Worm (Caenorhabditis elegans) whole organism, midembryonic: ENCODE data around the gene M60.6.

Experiments used
- T22C8.4 ChIP-seq: fragments of 200-800 bp; sonication (Bioruptor generic); IDR thresholded peaks from 2 replicates; pipeline ENCODE4 v1.3.6; 2022; ENCODE audit warnings: missing genetic modification characterization, missing compliant biosample characterization
- cog-1 ChIP-seq: sonication (generic microtip); optimal IDR thresholded peaks from 2 replicates; lab custom pipeline; 2016; ENCODE audit warnings: missing genetic modification characterization, missing compliant biosample characterization
- flt-1 ChIP-seq: fragments of 200-800 bp; sonication (Bioruptor generic); IDR thresholded peaks from 2 replicates; pipeline ENCODE4 v1.3.6; 2022; ENCODE audit warnings: missing genetic modification characterization, missing compliant biosample characterization
- klf-2 ChIP-seq: fragments of 200-800 bp; sonication (Bioruptor generic); conservative IDR thresholded peaks from 2 replicates; pipeline ENCODE4 v1.3.6; 2022; ENCODE audit warnings: missing genetic modification reagents, missing genetic modification characterization, missing compliant biosample characterization
- med-1 ChIP-seq: sonication (generic microtip); optimal IDR thresholded peaks from 2 replicates; lab custom pipeline; 2017; ENCODE audit warnings: missing genetic modification characterization, mild to moderate bottlenecking, missing compliant biosample characterization, antibody characterized with exemption, missing genetic modification reagents; ENCODE audit not compliant: insufficient read depth
- ref-1 ChIP-seq: fragments of 200-800 bp; sonication (Bioruptor generic); conservative IDR thresholded peaks from 2 replicates; pipeline ENCODE4 v1.3.6; 2022; ENCODE audit warnings: missing genetic modification reagents, missing genetic modification characterization, missing compliant biosample characterization
- tab-1 ChIP-seq: fragments of 200-800 bp; sonication (Bioruptor generic); IDR thresholded peaks from 2 replicates; pipeline ENCODE4 v1.3.6; 2022; ENCODE audit warnings: missing genetic modification characterization, missing compliant biosample characterization
- ztf-23 ChIP-seq: fragments of 200-800 bp; sonication (Bioruptor generic); IDR thresholded peaks from 2 replicates; pipeline ENCODE4 v1.3.6; 2022; ENCODE audit warnings: missing genetic modification reagents, missing genetic modification characterization, missing compliant biosample characterization
- ztf-29 ChIP-seq: fragments of 200-800 bp; sonication (Bioruptor generic); IDR thresholded peaks from 2 replicates; pipeline ENCODE4 v1.3.6; 2022; ENCODE audit warnings: missing genetic modification reagents, missing genetic modification characterization, missing compliant biosample characterization

M60.6 gene

ce11 chrX:8276333-8276732, 24.1 kb upstream of the M60.6 start:
- TF ChIP-seq ztf-29 (GFP tag; lab: Robert Waterston, UW) (no peak), cog-1 (tag; lab: Kevin White, UChicago) (no peak), T22C8.4 (GFP tag; lab: Robert Waterston, UW) (no peak), ref-1 (GFP tag; lab: Robert Waterston, UW) (no peak), med-1 (GFP tag; lab: Kevin White, UChicago) (no peak), flt-1 (GFP tag; lab: Robert Waterston, UW) (no peak), tab-1 (GFP tag; lab: Robert Waterston, UW) (no peak), ztf-23 (no peak), klf-2 (GFP tag; lab: Robert Waterston, UW) (no peak)

ce11 chrX:8274869-8275268, 22.6 kb upstream of the M60.6 start, which contains the start of gene ksr-1:
TSS of gene ksr-1 (plus strand) at chrX:8275169.
- no peak for TF ChIP-seq klf-2 (GFP tag; lab: Robert Waterston, UW)
- no peak for TF ChIP-seq flt-1 (GFP tag; lab: Robert Waterston, UW)
- no peak for TF ChIP-seq tab-1 (GFP tag; lab: Robert Waterston, UW)
- no peak for TF ChIP-seq med-1 (GFP tag; lab: Kevin White, UChicago)
- TF ChIP-seq T22C8.4 (GFP tag; lab: Robert Waterston, UW) = no peak
- TF ChIP-seq ref-1 (GFP tag; lab: Robert Waterston, UW) = no peak
- TF ChIP-seq ztf-23 = no peak

- no peak for TF ChIP-seq ref-1 (GFP tag; lab: Robert Waterston, UW)
- TF ChIP-seq ztf-23 = no peak
Measured at ce11 chrX:8273496-8273895, 21.2 kb upstream of the M60.6 start.

- TF ChIP-seq cog-1 (tag; lab: Kevin White, UChicago) (no peak), ztf-23 (no peak), flt-1 (GFP tag; lab: Robert Waterston, UW) (no peak), ref-1 (GFP tag; lab: Robert Waterston, UW) (no peak), tab-1 (GFP tag; lab: Robert Waterston, UW) (no peak), T22C8.4 (GFP tag; lab: Robert Waterston, UW) (no peak), med-1 (GFP tag; lab: Kevin White, UChicago) (no peak), klf-2 (GFP tag; lab: Robert Waterston, UW) (no peak), ztf-29 (GFP tag; lab: Robert Waterston, UW) (no peak)
Measured at ce11 chrX:8270971-8271553, 18.8 kb upstream of the M60.6 start, which contains the start of gene cutl-29. TSS of gene cutl-29 (minus strand) at chrX:8271021.

- no peak for TF ChIP-seq flt-1 (GFP tag; lab: Robert Waterston, UW)
- TF ChIP-seq klf-2 (GFP tag; lab: Robert Waterston, UW) = no peak
- no peak for TF ChIP-seq tab-1 (GFP tag; lab: Robert Waterston, UW)
- TF ChIP-seq T22C8.4 (GFP tag; lab: Robert Waterston, UW) = no peak
- no peak for TF ChIP-seq cog-1 (tag; lab: Kevin White, UChicago)
- TF ChIP-seq med-1 (GFP tag; lab: Kevin White, UChicago) = no peak
- no peak for TF ChIP-seq ztf-23
- no peak for TF ChIP-seq ztf-29 (GFP tag; lab: Robert Waterston, UW)
- no peak for TF ChIP-seq ref-1 (GFP tag; lab: Robert Waterston, UW)
Measured at ce11 chrX:8268083-8268482, 15.8 kb upstream of the M60.6 start.

- TF ChIP-seq med-1 (GFP tag; lab: Kevin White, UChicago) (no peak), flt-1 (GFP tag; lab: Robert Waterston, UW) (no peak), ztf-23 (no peak), cog-1 (tag; lab: Kevin White, UChicago) (no peak), tab-1 (GFP tag; lab: Robert Waterston, UW) (no peak), ref-1 (GFP tag; lab: Robert Waterston, UW) (no peak), T22C8.4 (GFP tag; lab: Robert Waterston, UW) (no peak), klf-2 (GFP tag; lab: Robert Waterston, UW) (no peak), ztf-29 (GFP tag; lab: Robert Waterston, UW) (no peak)
Measured at ce11 chrX:8262734-8263133, 10.5 kb upstream of the M60.6 start.

- TF ChIP-seq cog-1 (tag; lab: Kevin White, UChicago) = no peak
- no peak for TF ChIP-seq ztf-29 (GFP tag; lab: Robert Waterston, UW)
- TF ChIP-seq T22C8.4 (GFP tag; lab: Robert Waterston, UW) = no peak
- TF ChIP-seq flt-1 (GFP tag; lab: Robert Waterston, UW) = no peak
- TF ChIP-seq klf-2 (GFP tag; lab: Robert Waterston, UW) = no peak
- no peak for TF ChIP-seq ref-1 (GFP tag; lab: Robert Waterston, UW)
- TF ChIP-seq ztf-23 = no peak
- no peak for TF ChIP-seq tab-1 (GFP tag; lab: Robert Waterston, UW)
- TF ChIP-seq med-1 (GFP tag; lab: Kevin White, UChicago) = no peak
Measured at ce11 chrX:8261125-8261684, 8.9 kb upstream of the M60.6 start, which contains the start of gene M60.7. TSS of gene M60.7 (minus strand) at chrX:8261175.

- no peak for TF ChIP-seq tab-1 (GFP tag; lab: Robert Waterston, UW)
- TF ChIP-seq ref-1 (GFP tag; lab: Robert Waterston, UW) = no peak
- no peak for TF ChIP-seq ztf-29 (GFP tag; lab: Robert Waterston, UW)
Measured at ce11 chrX:8257687-8258086, 5.4 kb upstream of the M60.6 start.

ce11 chrX:8255433-8255832, 3.2 kb upstream of the M60.6 start:
- TF ChIP-seq flt-1 (GFP tag; lab: Robert Waterston, UW) (no peak), tab-1 (GFP tag; lab: Robert Waterston, UW) (no peak), klf-2 (GFP tag; lab: Robert Waterston, UW) (no peak), med-1 (GFP tag; lab: Kevin White, UChicago) (no peak), ztf-23 (no peak), T22C8.4 (GFP tag; lab: Robert Waterston, UW) (no peak), cog-1 (tag; lab: Kevin White, UChicago) (no peak), ztf-29 (GFP tag; lab: Robert Waterston, UW) (no peak), ref-1 (GFP tag; lab: Robert Waterston, UW) (no peak)
